Fruit fly (Drosophila melanogaster) whole organism, embryonic: ENCODE measurements around the gene CG31157.

Experiments used
- B-H2 ChIP-seq: fragments of 200-800 bp; sonication (Bioruptor generic); optimal IDR thresholded peaks from 2 replicates; lab custom pipeline; 2018; ENCODE audit warnings: missing biosample characterization, mild to moderate bottlenecking, missing genetic modification characterization
- BtbVII ChIP-seq: fragments of 200-800 bp; sonication (Bioruptor generic); optimal IDR thresholded peaks from 3 replicates; lab custom pipeline; 2017; ENCODE audit warnings: missing biosample characterization, mild to moderate bottlenecking, missing genetic modification characterization
- CG12155 ChIP-seq: fragments of 200-800 bp; sonication (Bioruptor generic); optimal IDR thresholded peaks from 3 replicates; lab custom pipeline; 2016; ENCODE audit warnings: missing biosample characterization, missing genetic modification characterization
- CG12659 ChIP-seq: fragments of 200-800 bp; sonication (Bioruptor generic); optimal IDR thresholded peaks from 3 replicates; lab custom pipeline; 2017; ENCODE audit warnings: mild to moderate bottlenecking, missing biosample characterization, missing genetic modification reagents, missing genetic modification characterization
- CG12744 ChIP-seq: fragments of 200-800 bp; sonication (Bioruptor generic); optimal IDR thresholded peaks from 2 replicates; lab custom pipeline; 2016; ENCODE audit warnings: missing biosample characterization, missing genetic modification characterization
- CG12769 ChIP-seq: fragments of 200-800 bp; sonication (Bioruptor generic); optimal IDR thresholded peaks from 2 replicates; lab custom pipeline; 2019; ENCODE audit warnings: missing biosample characterization, mild to moderate bottlenecking, missing genetic modification characterization, moderate library complexity
- CG13894 ChIP-seq: fragments of 200-800 bp; sonication (Bioruptor generic); optimal IDR thresholded peaks from 3 replicates; lab custom pipeline; 2018; ENCODE audit warnings: missing biosample characterization, mild to moderate bottlenecking, missing genetic modification characterization, moderate library complexity
- CG14441 ChIP-seq: fragments of 200-800 bp; sonication (Bioruptor generic); IDR thresholded peaks from 2 replicates; pipeline ENCODE4 v1.3.6; 2022; ENCODE audit warnings: missing biosample characterization, missing genetic modification characterization
- CG16813 ChIP-seq: fragments of 200-800 bp; sonication (Bioruptor generic); IDR thresholded peaks from 3 replicates; pipeline ENCODE4 v1.3.6; 2022; ENCODE audit warnings: missing biosample characterization, missing genetic modification characterization; ENCODE audit not compliant: partially characterized antibody
- CG30431 ChIP-seq: fragments of 200-800 bp; sonication (Bioruptor generic); optimal IDR thresholded peaks from 2 replicates; lab custom pipeline; 2017; ENCODE audit warnings: missing biosample characterization, missing genetic modification characterization
- CG32532 ChIP-seq: fragments of 200-800 bp; sonication (Bioruptor generic); IDR thresholded peaks from 2 replicates; pipeline ENCODE4 v1.3.6; 2022; ENCODE audit warnings: missing biosample characterization, missing genetic modification characterization
- CG32772 ChIP-seq: fragments of 200-800 bp; sonication (Bioruptor generic); IDR thresholded peaks from 2 replicates; pipeline ENCODE4 v1.3.6; 2022; ENCODE audit warnings: missing biosample characterization, missing genetic modification characterization
- CG34376 ChIP-seq: fragments of 200-800 bp; sonication (Bioruptor generic); optimal IDR thresholded peaks from 2 replicates; lab custom pipeline; 2018; ENCODE audit warnings: missing biosample characterization, mild to moderate bottlenecking, missing genetic modification characterization
- CG3838 ChIP-seq: fragments of 200-800 bp; sonication (Bioruptor generic); optimal IDR thresholded peaks from 3 replicates; lab custom pipeline; 2016; ENCODE audit warnings: missing biosample characterization, missing genetic modification characterization
- CG3995 ChIP-seq: fragments of 200-800 bp; sonication (Bioruptor generic); optimal IDR thresholded peaks from 3 replicates; lab custom pipeline; 2016; ENCODE audit warnings: missing biosample characterization, missing genetic modification characterization
- CG5180 ChIP-seq: fragments of 200-800 bp; sonication (Bioruptor generic); optimal IDR thresholded peaks from 3 replicates; lab custom pipeline; 2017; ENCODE audit warnings: missing biosample characterization, missing genetic modification characterization, mild to moderate bottlenecking, moderate library complexity, missing genetic modification reagents
- CG6254 ChIP-seq: fragments of 200-800 bp; sonication (Bioruptor generic); optimal IDR thresholded peaks from 3 replicates; lab custom pipeline; 2017; ENCODE audit warnings: mild to moderate bottlenecking, missing biosample characterization, missing genetic modification reagents, missing genetic modification characterization
- CG7271 ChIP-seq: fragments of 200-800 bp; sonication (Bioruptor generic); optimal IDR thresholded peaks from 2 replicates; lab custom pipeline; 2018; ENCODE audit warnings: missing biosample characterization, mild to moderate bottlenecking, missing genetic modification characterization, moderate library complexity
- CG8478 ChIP-seq: fragments of >200 bp; optimal IDR thresholded peaks from 2 replicates; lab custom pipeline; 2018
- CG8765 ChIP-seq: fragments of 200-800 bp; sonication (Bioruptor generic); IDR thresholded peaks from 2 replicates; pipeline ENCODE4 v1.3.6; 2022; ENCODE audit warnings: missing biosample characterization, missing genetic modification characterization
- CHES-1-like ChIP-seq: fragments of 200-800 bp; sonication (Bioruptor generic); optimal IDR thresholded peaks from 2 replicates; lab custom pipeline; 2016; ENCODE audit warnings: missing biosample characterization, missing genetic modification characterization
- HmgD ChIP-seq: fragments of 200-800 bp; sonication (Bioruptor generic); optimal IDR thresholded peaks from 3 replicates; lab custom pipeline; 2016; ENCODE audit warnings: missing biosample characterization, missing genetic modification characterization
- Mad ChIP-seq: fragments of 200-800 bp; sonication (Bioruptor generic); optimal IDR thresholded peaks from 2 replicates; lab custom pipeline; 2016; ENCODE audit warnings: missing biosample characterization, missing genetic modification characterization
- Max ChIP-seq: fragments of 200-800 bp; sonication (Bioruptor generic); optimal IDR thresholded peaks from 2 replicates; lab custom pipeline; 2016; ENCODE audit warnings: missing biosample characterization, mild to moderate bottlenecking, missing genetic modification characterization
- Poxn ChIP-seq: fragments of 200-800 bp; sonication (Bioruptor generic); IDR thresholded peaks from 2 replicates; pipeline ENCODE4 v1.3.6; 2022; ENCODE audit warnings: missing biosample characterization, missing genetic modification characterization
- Stat92E ChIP-seq, 3 experiments: fragments of >200 bp in 2 of 3; fragments of 200-800 bp in 1 of 3; sonication (Bioruptor generic) in 1 of 3; optimal IDR thresholded peaks; 2 replicates each; lab custom pipeline; 2017 to 2019; ENCODE audit warnings: missing biosample characterization in 3 of 3, missing genetic modification characterization in 3 of 3, mild to moderate bottlenecking in 1 of 3, moderate library complexity in 1 of 3
- Tbp ChIP-seq: fragments of >200 bp; optimal IDR thresholded peaks from 2 replicates; lab custom pipeline; 2018; ENCODE audit warnings: missing biosample characterization, missing genetic modification characterization
- abd-A ChIP-seq: fragments of 200-800 bp; sonication (Bioruptor generic); optimal IDR thresholded peaks from 3 replicates; lab custom pipeline; 2019; ENCODE audit warnings: missing biosample characterization, mild to moderate bottlenecking, missing genetic modification characterization, moderate library complexity
- cg ChIP-seq: fragments of 200-800 bp; sonication (Bioruptor generic); optimal IDR thresholded peaks from 3 replicates; lab custom pipeline; 2019; ENCODE audit warnings: missing biosample characterization, mild to moderate bottlenecking, missing genetic modification characterization, moderate library complexity
- chif ChIP-seq, 2 experiments: fragments of 200-800 bp; sonication (Bioruptor generic); optimal IDR thresholded peaks; 3 replicates each; lab custom pipeline; 2016; ENCODE audit warnings: missing biosample characterization in 2 of 2, missing genetic modification characterization in 2 of 2
- chinmo ChIP-seq: fragments of 200-800 bp; sonication (Bioruptor generic); IDR thresholded peaks from 4 replicates; pipeline ENCODE4 v1.3.6; 2022; ENCODE audit warnings: missing biosample characterization, missing genetic modification characterization; ENCODE audit not compliant: partially characterized antibody
- corto ChIP-seq: fragments of 200-800 bp; sonication (Bioruptor generic); optimal IDR thresholded peaks from 2 replicates; lab custom pipeline; 2016; ENCODE audit warnings: missing biosample characterization, mild to moderate bottlenecking, missing genetic modification characterization, moderate library complexity
- dati ChIP-seq: fragments of 200-800 bp; sonication (Bioruptor generic); IDR thresholded peaks from 2 replicates; pipeline ENCODE4 v1.3.6; 2022; ENCODE audit warnings: missing biosample characterization, missing genetic modification characterization
- dpn ChIP-seq, 2 experiments: fragments of 200-800 bp; sonication (Bioruptor generic); optimal IDR thresholded peaks; 3 replicates each; lab custom pipeline; 2016; ENCODE audit warnings: missing biosample characterization in 2 of 2, missing genetic modification characterization in 2 of 2
- en ChIP-seq: fragments of 200-800 bp; sonication (Bioruptor generic); optimal IDR thresholded peaks from 2 replicates; lab custom pipeline; 2016; ENCODE audit warnings: missing biosample characterization, missing genetic modification characterization
- grn ChIP-seq: fragments of 200-800 bp; sonication (Bioruptor generic); optimal IDR thresholded peaks from 3 replicates; lab custom pipeline; 2017; ENCODE audit warnings: missing biosample characterization, missing genetic modification characterization
- her ChIP-seq: fragments of 200-800 bp; sonication (Bioruptor generic); optimal IDR thresholded peaks from 2 replicates; lab custom pipeline; 2016; ENCODE audit warnings: missing biosample characterization, missing genetic modification characterization
- hth ChIP-seq: fragments of >200 bp; optimal IDR thresholded peaks from 2 replicates; lab custom pipeline; 2017; ENCODE audit warnings: inconsistent platforms
- lbe ChIP-seq: fragments of 200-800 bp; sonication (Bioruptor generic); optimal IDR thresholded peaks from 2 replicates; lab custom pipeline; 2016; ENCODE audit warnings: missing biosample characterization, mild to moderate bottlenecking, missing genetic modification characterization
- lilli ChIP-seq: fragments of 200-800 bp; sonication (Bioruptor generic); optimal IDR thresholded peaks from 3 replicates; lab custom pipeline; 2016; ENCODE audit warnings: missing biosample characterization, missing genetic modification characterization
- mam ChIP-seq: fragments of 200-800 bp; sonication (Bioruptor generic); optimal IDR thresholded peaks from 3 replicates; lab custom pipeline; 2016; ENCODE audit warnings: missing biosample characterization, missing genetic modification characterization
- mirr ChIP-seq: fragments of 200-800 bp; sonication (Bioruptor generic); optimal IDR thresholded peaks from 3 replicates; lab custom pipeline; 2018; ENCODE audit warnings: missing biosample characterization, mild to moderate bottlenecking, missing genetic modification characterization
- nmo ChIP-seq: fragments of 200-800 bp; sonication (Bioruptor generic); optimal IDR thresholded peaks from 2 replicates; lab custom pipeline; 2018; ENCODE audit warnings: missing biosample characterization, mild to moderate bottlenecking, missing genetic modification characterization, moderate library complexity
- nom ChIP-seq: fragments of 200-800 bp; sonication (Bioruptor generic); optimal IDR thresholded peaks from 2 replicates; lab custom pipeline; 2017; ENCODE audit warnings: missing biosample characterization, missing genetic modification characterization, mild to moderate bottlenecking, moderate library complexity, missing genetic modification reagents
- ro ChIP-seq: fragments of 200-800 bp; sonication (Bioruptor generic); IDR thresholded peaks from 2 replicates; pipeline ENCODE4 v1.3.6; 2022; ENCODE audit warnings: missing biosample characterization, missing genetic modification characterization
- schlank ChIP-seq: fragments of 200-800 bp; sonication (Bioruptor generic); optimal IDR thresholded peaks from 2 replicates; lab custom pipeline; 2018; ENCODE audit warnings: missing biosample characterization, mild to moderate bottlenecking, missing genetic modification characterization
- shn ChIP-seq: fragments of 200-800 bp; sonication (Bioruptor generic); optimal IDR thresholded peaks from 3 replicates; lab custom pipeline; 2016; ENCODE audit warnings: missing biosample characterization, missing genetic modification characterization
- sqz ChIP-seq: fragments of 200-800 bp; sonication (Bioruptor generic); optimal IDR thresholded peaks from 3 replicates; lab custom pipeline; 2018; ENCODE audit warnings: missing biosample characterization, mild to moderate bottlenecking, missing genetic modification characterization
- zfh1 ChIP-seq: fragments of 200-800 bp; sonication (Bioruptor generic); IDR thresholded peaks from 3 replicates; pipeline ENCODE4 v1.3.6; 2022; ENCODE audit warnings: missing biosample characterization, missing genetic modification characterization

The CG31157 gene

dm6 chr3R:13015811-13016766 is 31.4 kb upstream of the CG31157 start:
- TF ChIP-seq hth (lab: Kevin White, UChicago) (no peak), CG14441 (GFP tag; lab: Robert Waterston, UW) (no peak), CG12659 (GFP tag; lab: Kevin White, UChicago) (peak; percentile 22), abd-A (tag; lab: Kevin White, UChicago) (peak; percentile 14), zfh1 (GFP tag; lab: Robert Waterston, UW) (no peak), CG13894 (tag; lab: Kevin White, UChicago) (no peak), lilli (GFP tag; lab: Kevin White, UChicago) (peak; percentile 16), her (GFP tag; lab: Kevin White, UChicago) (no peak), CG12769 (tag; lab: Kevin White, UChicago) (peak; percentile 85), CG3995 (no peak), ro (GFP tag; lab: Robert Waterston, UW) (no peak), chinmo (GFP tag; lab: Robert Waterston, UW) (peak; percentile 64; the same call in 2 of the 4 replicates), nmo (peak; percentile 12), shn (peak; percentile 47), CG7271 (no peak), Poxn (GFP tag; lab: Robert Waterston, UW) (no peak), Max (GFP tag; lab: Kevin White, UChicago) (no peak), nom (GFP tag; lab: Kevin White, UChicago) (peak; percentile 68), CG16813 (GFP tag; lab: Robert Waterston, UW) (no peak), CG30431 (no peak), grn (GFP tag; lab: Kevin White, UChicago) (peak; percentile 88), en (peak; percentile 20), BtbVII (GFP tag; lab: Kevin White, UChicago) (no peak), CG32532 (GFP tag; lab: Robert Waterston, UW) (peak; percentile 55), mam (GFP tag; lab: Kevin White, UChicago) (peak; percentile 20), Stat92E (GFP tag; optimal IDR thresholded peaks at IDR 0.05; lab: Kevin White, UChicago) (peak in 1 of 3 experiments; percentile 38), dpn (GFP tag; optimal IDR thresholded peaks at IDR 0.05; lab: Kevin White, UChicago) (peak in 1 of 2 experiments; percentile 12), chif (GFP tag; optimal IDR thresholded peaks at IDR 0.05; lab: Kevin White, UChicago) (peak in 1 of 2 experiments; percentile 27), sqz (peak; percentile 61), Tbp (GFP tag; lab: Kevin White, UChicago) (peak; percentile 30), cg (GFP tag; lab: Kevin White, UChicago) (peak; percentile 69), corto (GFP tag; lab: Kevin White, UChicago) (peak; percentile 42), CG12744 (GFP tag; lab: Kevin White, UChicago) (no peak), CG5180 (GFP tag; lab: Kevin White, UChicago) (no peak), CG8765 (GFP tag; lab: Robert Waterston, UW) (peak; percentile 22; the same call in 1 of the 2 replicates), HmgD (peak; percentile 2), schlank (no peak), CG6254 (no peak), mirr (GFP tag; lab: Kevin White, UChicago) (peak; percentile 31), CG3838 (peak; percentile 3), CG32772 (GFP tag; lab: Robert Waterston, UW) (peak; percentile 32; the same call in 1 of the 2 replicates), CHES-1-like (peak; percentile 27), dati (GFP tag; lab: Robert Waterston, UW) (no peak), lbe (GFP tag; lab: Kevin White, UChicago) (peak; percentile 57), B-H2 (GFP tag; lab: Kevin White, UChicago) (peak; percentile 6), Mad (no peak), CG8478 (lab: Kevin White, UChicago) (no peak), CG12155 (GFP tag; lab: Kevin White, UChicago) (peak; percentile 7), CG34376 (peak; percentile 34)
